Fruit fly (Drosophila melanogaster) whole organism, embryonic: ENCODE results near the gene SP555.

Experiments
- ATbp ChIP-seq: fragments of 200-800 bp; sonication (Bioruptor generic); optimal IDR thresholded peaks from 2 replicates; lab custom pipeline; 2017; ENCODE audit warnings: missing biosample characterization, mild to moderate bottlenecking, missing genetic modification characterization, missing genetic modification reagents
- Antp ChIP-seq: fragments of 200-800 bp; sonication (Bioruptor generic); optimal IDR thresholded peaks from 3 replicates; lab custom pipeline; 2016; ENCODE audit warnings: missing biosample characterization, missing genetic modification characterization
- Atf3 ChIP-seq: fragments of 200-800 bp; sonication (Bioruptor generic); optimal IDR thresholded peaks from 3 replicates; lab custom pipeline; 2016; ENCODE audit warnings: missing biosample characterization, missing genetic modification characterization
- BEAF-32 ChIP-seq: fragments of 200-800 bp; sonication (Bioruptor generic); optimal IDR thresholded peaks from 3 replicates; lab custom pipeline; 2017; ENCODE audit warnings: missing biosample characterization, missing genetic modification characterization, mild to moderate bottlenecking, moderate library complexity, missing genetic modification reagents
- CG10462 ChIP-seq: fragments of 200-800 bp; sonication (Bioruptor generic); optimal IDR thresholded peaks from 2 replicates; lab custom pipeline; 2016; ENCODE audit warnings: missing biosample characterization, missing genetic modification characterization
- CG10543 ChIP-seq: fragments of 200-800 bp; sonication (Bioruptor generic); optimal IDR thresholded peaks from 3 replicates; lab custom pipeline; 2017; ENCODE audit warnings: missing biosample characterization, mild to moderate bottlenecking, missing genetic modification characterization, moderate library complexity
- CG10979 ChIP-seq: fragments of 200-800 bp; sonication (Bioruptor generic); optimal IDR thresholded peaks from 2 replicates; lab custom pipeline; 2018; ENCODE audit warnings: missing biosample characterization, mild to moderate bottlenecking, missing genetic modification characterization, moderate library complexity
- CG11504 ChIP-seq: fragments of 200-800 bp; sonication (Bioruptor generic); optimal IDR thresholded peaks from 3 replicates; lab custom pipeline; 2019; ENCODE audit warnings: missing biosample characterization, mild to moderate bottlenecking, missing genetic modification characterization, moderate library complexity
- CG12219 ChIP-seq: fragments of 200-800 bp; sonication (Bioruptor generic); optimal IDR thresholded peaks from 3 replicates; lab custom pipeline; 2018; ENCODE audit warnings: missing biosample characterization, mild to moderate bottlenecking, missing genetic modification characterization
- CG1233 ChIP-seq: fragments of 200-800 bp; sonication (Bioruptor generic); optimal IDR thresholded peaks from 4 replicates; lab custom pipeline; 2018; ENCODE audit warnings: missing biosample characterization, mild to moderate bottlenecking, missing genetic modification characterization
- CG13296 ChIP-seq: fragments of 200-800 bp; sonication (Bioruptor generic); optimal IDR thresholded peaks from 3 replicates; lab custom pipeline; 2018; ENCODE audit warnings: missing biosample characterization, mild to moderate bottlenecking, missing genetic modification characterization
- CG13624 ChIP-seq: fragments of 200-800 bp; sonication (Bioruptor generic); optimal IDR thresholded peaks from 2 replicates; lab custom pipeline; 2016; ENCODE audit warnings: missing biosample characterization, missing genetic modification characterization
- CG14710 ChIP-seq: fragments of 200-800 bp; sonication (Bioruptor generic); optimal IDR thresholded peaks from 3 replicates; lab custom pipeline; 2019; ENCODE audit warnings: missing biosample characterization, mild to moderate bottlenecking, missing genetic modification characterization, moderate library complexity
- CG15479 ChIP-seq: fragments of 200-800 bp; sonication (Bioruptor generic); optimal IDR thresholded peaks from 3 replicates; lab custom pipeline; 2019; ENCODE audit warnings: missing biosample characterization, mild to moderate bottlenecking, missing genetic modification characterization, moderate library complexity
- CG15514 ChIP-seq: fragments of 200-800 bp; sonication (Bioruptor generic); optimal IDR thresholded peaks from 3 replicates; lab custom pipeline; 2017; ENCODE audit warnings: missing biosample characterization, missing genetic modification characterization, mild to moderate bottlenecking, moderate library complexity, missing genetic modification reagents
- CG15601 ChIP-seq: fragments of 200-800 bp; sonication (Bioruptor generic); optimal IDR thresholded peaks from 3 replicates; lab custom pipeline; 2019; ENCODE audit warnings: missing biosample characterization, mild to moderate bottlenecking, missing genetic modification characterization, moderate library complexity
- CG17385 ChIP-seq: fragments of 200-800 bp; sonication (Bioruptor generic); optimal IDR thresholded peaks from 3 replicates; lab custom pipeline; 2018; ENCODE audit warnings: missing biosample characterization, mild to moderate bottlenecking, missing genetic modification characterization
- CG18011 ChIP-seq: fragments of 200-800 bp; sonication (Bioruptor generic); optimal IDR thresholded peaks from 2 replicates; lab custom pipeline; 2017; ENCODE audit warnings: missing biosample characterization, missing genetic modification characterization, mild to moderate bottlenecking, moderate library complexity, missing genotype
- CG31224 ChIP-seq: fragments of 200-800 bp; sonication (Bioruptor generic); IDR thresholded peaks from 2 replicates; pipeline ENCODE4 v1.3.6; 2022; ENCODE audit warnings: missing biosample characterization, missing genetic modification characterization
- CG3163 ChIP-seq: fragments of 200-800 bp; sonication (Bioruptor generic); optimal IDR thresholded peaks from 3 replicates; lab custom pipeline; 2016; ENCODE audit warnings: missing biosample characterization, missing genetic modification characterization
- CG6254 ChIP-seq: fragments of 200-800 bp; sonication (Bioruptor generic); optimal IDR thresholded peaks from 3 replicates; lab custom pipeline; 2017; ENCODE audit warnings: mild to moderate bottlenecking, missing biosample characterization, missing genetic modification reagents, missing genetic modification characterization
- CG8359 ChIP-seq: fragments of 200-800 bp; sonication (Bioruptor generic); optimal IDR thresholded peaks from 2 replicates; lab custom pipeline; 2017; ENCODE audit warnings: missing biosample characterization, mild to moderate bottlenecking, missing genetic modification characterization, borderline replicate concordance
- CG8765 ChIP-seq: fragments of 200-800 bp; sonication (Bioruptor generic); IDR thresholded peaks from 2 replicates; pipeline ENCODE4 v1.3.6; 2022; ENCODE audit warnings: missing biosample characterization, missing genetic modification characterization
- CTCF ChIP-seq: fragments of 200-800 bp; sonication (Bioruptor generic); optimal IDR thresholded peaks from 2 replicates; lab custom pipeline; 2017; ENCODE audit warnings: missing biosample characterization, mild to moderate bottlenecking, missing genetic modification characterization, moderate library complexity
- Dp ChIP-seq: fragments of 200-800 bp; sonication (Bioruptor generic); optimal IDR thresholded peaks from 2 replicates; lab custom pipeline; 2018; ENCODE audit warnings: missing biosample characterization, mild to moderate bottlenecking, missing genetic modification characterization, moderate library complexity
- Drgx ChIP-seq: fragments of 200-800 bp; sonication (Bioruptor generic); IDR thresholded peaks from 2 replicates; pipeline ENCODE4 v1.3.6; 2022; ENCODE audit warnings: missing biosample characterization, missing genetic modification characterization
- Fer3 ChIP-seq: fragments of 200-800 bp; sonication (Bioruptor generic); optimal IDR thresholded peaks from 2 replicates; lab custom pipeline; 2018; ENCODE audit warnings: missing biosample characterization, mild to moderate bottlenecking, missing genetic modification characterization, moderate library complexity
- Med ChIP-seq: fragments of 200-800 bp; sonication (Bioruptor generic); peaks from one replicate; lab custom pipeline; 2016; ENCODE audit warnings: missing biosample characterization, missing genetic modification characterization, mild to moderate bottlenecking, inconsistent platforms, moderate library complexity
- NFAT ChIP-seq: fragments of 200-800 bp; sonication (Bioruptor generic); IDR thresholded peaks from 2 replicates; pipeline ENCODE4 v1.3.6; 2022; ENCODE audit warnings: missing biosample characterization, missing genetic modification characterization
- Oaz ChIP-seq: fragments of 200-800 bp; sonication (Bioruptor generic); IDR thresholded peaks from 2 replicates; pipeline ENCODE4 v1.3.6; 2022; ENCODE audit warnings: missing biosample characterization, missing genetic modification characterization
- Ptx1 ChIP-seq: fragments of 200-800 bp; sonication (Bioruptor generic); IDR thresholded peaks from 2 replicates; pipeline ENCODE4 v1.3.6; 2022; ENCODE audit warnings: missing biosample characterization, missing genetic modification characterization
- Rfx ChIP-seq: fragments of 200-800 bp; sonication (Bioruptor generic); IDR thresholded peaks from 2 replicates; pipeline ENCODE4 v1.3.6; 2022; ENCODE audit warnings: missing biosample characterization, missing genetic modification characterization
- Rx ChIP-seq: fragments of 200-800 bp; sonication (Bioruptor generic); IDR thresholded peaks from 2 replicates; pipeline ENCODE4 v1.3.6; 2022; ENCODE audit warnings: missing biosample characterization, missing genetic modification characterization
- Sox102F ChIP-seq: fragments of 200-800 bp; sonication (Bioruptor generic); optimal IDR thresholded peaks from 2 replicates; lab custom pipeline; 2018; ENCODE audit warnings: missing biosample characterization, mild to moderate bottlenecking, missing genetic modification characterization, moderate library complexity
- Taf1 ChIP-seq: fragments of 200-800 bp; sonication (Bioruptor generic); IDR thresholded peaks from 2 replicates; pipeline ENCODE4 v1.3.6; 2022; ENCODE audit warnings: missing biosample characterization, missing genetic modification characterization
- YL-1 ChIP-seq: fragments of 200-800 bp; sonication (Bioruptor generic); optimal IDR thresholded peaks from 3 replicates; lab custom pipeline; 2017; ENCODE audit warnings: missing biosample characterization, mild to moderate bottlenecking, missing genetic modification characterization
- al ChIP-seq: fragments of 200-800 bp; sonication (Bioruptor generic); IDR thresholded peaks from 2 replicates; pipeline ENCODE4 v1.3.6; 2022; ENCODE audit warnings: missing biosample characterization, missing genetic modification characterization
- dpn ChIP-seq, 2 experiments: fragments of 200-800 bp; sonication (Bioruptor generic); optimal IDR thresholded peaks; 3 replicates each; lab custom pipeline; 2016; ENCODE audit warnings: missing biosample characterization in 2 of 2, missing genetic modification characterization in 2 of 2
- fd3F ChIP-seq: fragments of 200-800 bp; sonication (Bioruptor generic); optimal IDR thresholded peaks from 2 replicates; lab custom pipeline; 2018; ENCODE audit warnings: missing biosample characterization, mild to moderate bottlenecking, missing genetic modification characterization, moderate library complexity
- ind ChIP-seq: fragments of 200-800 bp; sonication (Bioruptor generic); optimal IDR thresholded peaks from 3 replicates; lab custom pipeline; 2016; ENCODE audit warnings: missing biosample characterization, missing genetic modification characterization
- lilli ChIP-seq: fragments of 200-800 bp; sonication (Bioruptor generic); optimal IDR thresholded peaks from 3 replicates; lab custom pipeline; 2016; ENCODE audit warnings: missing biosample characterization, missing genetic modification characterization
- pnt ChIP-seq: fragments of 200-800 bp; sonication (Bioruptor generic); optimal IDR thresholded peaks from 3 replicates; lab custom pipeline; 2016; ENCODE audit warnings: missing biosample characterization, missing genetic modification characterization
- pum ChIP-seq: fragments of 200-800 bp; sonication (Bioruptor generic); optimal IDR thresholded peaks from 2 replicates; lab custom pipeline; 2016; ENCODE audit warnings: missing biosample characterization, missing genetic modification characterization
- schlank ChIP-seq: fragments of 200-800 bp; sonication (Bioruptor generic); optimal IDR thresholded peaks from 2 replicates; lab custom pipeline; 2018; ENCODE audit warnings: missing biosample characterization, mild to moderate bottlenecking, missing genetic modification characterization
- shn ChIP-seq: fragments of 200-800 bp; sonication (Bioruptor generic); optimal IDR thresholded peaks from 3 replicates; lab custom pipeline; 2016; ENCODE audit warnings: missing biosample characterization, missing genetic modification characterization
- slou ChIP-seq: fragments of 200-800 bp; sonication (Bioruptor generic); optimal IDR thresholded peaks from 3 replicates; lab custom pipeline; 2016; ENCODE audit warnings: missing biosample characterization, missing genetic modification characterization
- sna ChIP-seq: fragments of 200-800 bp; sonication (Bioruptor generic); IDR thresholded peaks from 2 replicates; pipeline ENCODE4 v1.3.6; 2022; ENCODE audit warnings: missing biosample characterization, missing genetic modification characterization; ENCODE audit not compliant: partially characterized antibody
- tap ChIP-seq: fragments of 200-800 bp; optimal IDR thresholded peaks from 3 replicates; lab custom pipeline; 2019; ENCODE audit warnings: missing biosample characterization, mild to moderate bottlenecking, missing genetic modification characterization, moderate library complexity
- tio ChIP-seq: fragments of 200-800 bp; sonication (Bioruptor generic); optimal IDR thresholded peaks from 2 replicates; lab custom pipeline; 2017; ENCODE audit warnings: missing biosample characterization, missing genetic modification characterization, inconsistent platforms
- wor ChIP-seq: fragments of 200-800 bp; sonication (Bioruptor generic); IDR thresholded peaks from 2 replicates; pipeline ENCODE4 v1.3.6; 2022; ENCODE audit warnings: missing biosample characterization, missing genetic modification characterization

The SP555 gene

dm6 chr2L:5043495-5044146, 6.1 kb downstream of the SP555 start (continued):
- TF ChIP-seq CG8359 (GFP tag; lab: Kevin White, UChicago) (no peak), Oaz (no peak), CG12219 (GFP tag; lab: Kevin White, UChicago) (no peak), sna (GFP tag; lab: Robert Waterston, UW) (no peak), CG13624 (GFP tag; lab: Kevin White, UChicago) (no peak), CG1233 (no peak), CG3163 (GFP tag; lab: Kevin White, UChicago) (no peak), tap (tag; lab: Kevin White, UChicago) (no peak), CG18011 (GFP tag; lab: Kevin White, UChicago) (no peak), CG17385 (peak; percentile 21), Fer3 (tag; lab: Kevin White, UChicago) (peak; percentile 19), CG15479 (GFP tag; lab: Kevin White, UChicago) (peak; percentile 64), CG31224 (GFP tag; lab: Robert Waterston, UW) (0 out of 2 replicates have a peak, but pooled peaks have one; percentile 12), pum (GFP tag; lab: Kevin White, UChicago) (peak; percentile 40), BEAF-32 (GFP tag; lab: Kevin White, UChicago) (no peak), slou (GFP tag; lab: Kevin White, UChicago) (peak; percentile 38), lilli (peak; percentile 57), CG13296 (peak; percentile 7), Sox102F (GFP tag; lab: Kevin White, UChicago) (peak; percentile 54), CG15514 (GFP tag; lab: Kevin White, UChicago) (no peak), Drgx (peak; percentile 73), CTCF (GFP tag; lab: Kevin White, UChicago) (no peak), Med (GFP tag; lab: Kevin White, UChicago) (peak; percentile 76), CG14710 (tag; lab: Kevin White, UChicago) (no peak), shn (peak; percentile 15), YL-1 (GFP tag; lab: Kevin White, UChicago) (no peak), CG10543 (GFP tag; lab: Kevin White, UChicago) (no peak), pnt (peak; percentile 1), wor (GFP tag; lab: Robert Waterston, UW) (no peak), Antp (GFP tag; lab: Kevin White, UChicago) (peak; percentile 32), Dp (GFP tag; lab: Kevin White, UChicago) (no peak), CG8765 (GFP tag; lab: Robert Waterston, UW) (no peak), ind (GFP tag; lab: Kevin White, UChicago) (peak; percentile 63), CG11504 (tag; lab: Kevin White, UChicago) (peak; percentile 49), tio (GFP tag; lab: Kevin White, UChicago) (no peak), NFAT (GFP tag; lab: Robert Waterston, UW) (peak; percentile 62; the same call in 1 of the 2 replicates), Ptx1 (peak; percentile 64; the same call in 1 of the 2 replicates), Rfx (GFP tag; lab: Robert Waterston, UW) (peak; percentile 67), al (GFP tag; lab: Robert Waterston, UW) (peak; percentile 42; the same call in 1 of the 2 replicates), dpn (GFP tag; optimal IDR thresholded peaks at IDR 0.05; lab: Kevin White, UChicago) (peak in 1 of 2 experiments; percentile 62), CG10979 (tag; lab: Kevin White, UChicago) (peak; percentile 25), schlank (tag; lab: Kevin White, UChicago) (peak; percentile 6), Rx (0 out of 2 replicates have a peak, but pooled peaks have one; percentile 32), Taf1 (GFP tag; lab: Robert Waterston, UW) (0 out of 2 replicates have a peak, but pooled peaks have one; percentile 18), fd3F (GFP tag; lab: Kevin White, UChicago) (no peak), ATbp (GFP tag; lab: Kevin White, UChicago) (peak; percentile 37), CG6254 (GFP tag; lab: Kevin White, UChicago) (no peak), CG10462 (GFP tag; lab: Kevin White, UChicago) (no peak), Atf3 (no peak), CG15601 (peak; percentile 4)
